Fruit fly (Drosophila melanogaster) whole organism, prepupa: ENCODE measurements around the gene Coq4.

Experiments
- CG11902 ChIP-seq: fragments of 200-800 bp; sonication (Bioruptor generic); optimal IDR thresholded peaks from 3 replicates; lab custom pipeline; 2016; ENCODE audit warnings: missing biosample characterization, missing genetic modification characterization
- CG6808 ChIP-seq: fragments of 200-800 bp; sonication (Bioruptor generic); optimal IDR thresholded peaks from 3 replicates; lab custom pipeline; 2017; ENCODE audit warnings: missing biosample characterization, missing genetic modification characterization, mild to moderate bottlenecking, moderate library complexity, missing genetic modification reagents
- CG8632 ChIP-seq: fragments of 200-800 bp; sonication (Bioruptor generic); optimal IDR thresholded peaks from 3 replicates; lab custom pipeline; 2016; ENCODE audit warnings: missing biosample characterization, missing genetic modification characterization
- Gug ChIP-seq: fragments of 200-800 bp; sonication (Bioruptor generic); IDR thresholded peaks from 2 replicates; pipeline ENCODE4 v1.3.6; 2022; ENCODE audit warnings: missing biosample characterization, missing genetic modification characterization

DNA sequence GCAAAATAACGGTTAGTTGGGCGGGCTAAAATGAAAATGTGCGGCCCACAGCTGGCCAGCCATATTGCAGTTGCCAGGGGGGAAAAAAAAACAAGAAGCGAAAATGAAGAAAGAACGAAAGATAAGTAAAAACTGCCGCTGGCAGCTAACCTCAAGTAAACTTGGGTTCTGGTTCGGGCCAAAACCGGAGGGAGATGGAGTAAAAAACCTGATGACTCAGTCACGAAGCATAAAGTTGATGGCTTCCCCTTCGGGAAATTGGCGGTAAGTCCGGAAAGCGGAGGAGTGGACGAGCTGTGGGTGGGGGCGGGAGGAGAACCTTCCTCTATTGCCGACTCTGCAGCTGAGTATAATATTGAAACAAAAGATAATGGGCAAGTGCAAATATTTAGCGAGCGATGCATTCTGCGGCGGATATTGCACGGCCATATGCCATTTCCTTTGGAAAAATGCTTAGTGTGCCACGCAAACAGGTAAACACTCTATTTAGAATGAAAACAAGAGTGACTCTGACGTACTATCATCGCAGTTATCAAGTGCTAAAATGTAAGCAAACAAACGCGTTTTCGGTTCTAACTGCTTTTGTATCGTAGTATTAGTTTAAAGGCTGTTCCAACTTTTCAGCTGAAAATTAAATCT, 14.2 kb downstream of the Coq4 start:
- no peak for TF ChIP-seq CG8632
- TF ChIP-seq Gug (GFP tag; lab: Robert Waterston, UW), result no peak
- no peak for TF ChIP-seq CG6808 (GFP tag; lab: Kevin White, UChicago)
- no peak for TF ChIP-seq CG11902 (GFP tag; lab: Kevin White, UChicago)
